Fruit fly (Drosophila melanogaster) whole organism, larva: Measurements from ENCODE around the gene Doc2.

Experiments used
- noc ChIP-seq: fragments of 200-800 bp; sonication (Bioruptor generic); optimal IDR thresholded peaks from 3 replicates; lab custom pipeline; 2019; ENCODE audit warnings: missing biosample characterization, mild to moderate bottlenecking, missing genetic modification characterization, moderate library complexity

Gene Doc2

dm6 chr3L:9051830-9052259, 32.8 kb upstream of the Doc2 start:
- no peak for TF ChIP-seq noc (tag; lab: Kevin White, UChicago)

DNA sequence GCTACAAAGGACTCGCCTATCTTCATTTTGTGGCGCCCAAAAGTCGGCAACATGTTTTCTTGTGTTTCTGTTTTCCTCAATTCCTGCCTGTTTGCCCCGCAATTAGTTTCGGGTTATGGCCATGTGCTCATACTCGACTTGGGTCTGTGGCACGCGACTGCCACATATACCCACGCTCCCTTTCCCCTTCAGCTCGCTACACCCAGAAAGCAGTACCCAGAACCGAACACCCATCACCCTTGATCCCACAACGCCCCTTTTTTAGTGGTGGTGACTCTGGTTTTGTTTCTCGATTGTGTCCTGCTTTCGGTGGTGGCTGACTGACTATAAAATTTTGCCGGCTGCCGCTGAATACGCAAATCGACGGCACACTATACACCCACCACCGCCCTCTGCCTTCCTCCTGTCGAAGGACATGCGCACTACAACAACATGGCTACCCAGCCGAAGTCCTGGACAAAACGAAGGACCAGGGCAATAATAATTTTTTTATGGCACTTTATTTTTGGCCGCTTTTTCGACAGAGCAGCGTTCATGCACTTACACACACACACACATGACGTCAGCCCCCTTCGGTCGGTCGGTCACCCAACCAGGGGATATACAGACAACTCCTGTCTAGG, 31.5 kb upstream of the Doc2 start:
- no peak for TF ChIP-seq noc (tag; lab: Kevin White, UChicago)

DNA sequence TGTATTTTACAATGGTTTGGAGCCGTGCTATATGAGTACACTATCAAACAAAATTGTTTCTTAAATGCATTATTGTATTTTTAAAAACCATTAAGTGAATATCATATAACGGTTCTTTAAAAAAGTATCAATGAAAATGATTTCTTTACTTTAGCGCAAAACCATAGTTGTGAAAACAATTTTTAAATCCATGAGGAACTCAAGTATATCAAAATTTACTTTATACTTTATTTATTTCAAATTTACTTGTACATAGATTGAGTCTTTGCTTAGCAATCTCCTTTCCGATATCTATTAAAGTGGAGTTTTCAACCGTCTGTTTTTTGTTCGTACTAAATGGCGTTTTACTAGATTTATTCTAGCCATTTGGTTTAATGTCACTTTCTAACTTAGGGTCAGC, 28.0 kb upstream of the Doc2 start, which contains the start of gene Argk2:
Gene Argk2 (plus strand): TSS at position 378 of the 400 bp plus-strand sequence.
- no peak for TF ChIP-seq noc (tag; lab: Kevin White, UChicago)

DNA sequence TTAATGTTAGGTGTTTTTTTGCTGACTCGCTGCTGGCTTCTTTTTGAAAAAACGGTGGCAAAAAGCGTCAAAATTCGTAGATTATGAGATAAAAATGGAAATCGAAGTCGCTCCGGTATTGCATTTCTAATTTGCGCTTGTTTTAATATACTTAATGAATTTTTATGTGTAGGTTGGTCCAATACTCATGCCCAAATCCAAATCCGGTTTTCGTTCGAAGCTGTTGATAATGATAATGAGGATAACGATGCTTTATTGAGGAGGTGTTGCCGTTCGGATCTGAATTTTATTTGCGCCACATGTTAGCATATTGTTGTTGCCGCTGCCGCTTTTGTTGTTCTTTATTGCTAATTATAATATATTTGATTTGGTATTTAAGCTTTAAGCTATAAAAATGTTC, 27.2 kb upstream of the Doc2 start:
- TF ChIP-seq noc (tag; lab: Kevin White, UChicago), result peak; percentile 46

- TF ChIP-seq noc (tag; lab: Kevin White, UChicago), result peak; percentile 11
Observed at dm6 chr3L:9045318-9045717, 26.3 kb upstream of the Doc2 start.

DNA sequence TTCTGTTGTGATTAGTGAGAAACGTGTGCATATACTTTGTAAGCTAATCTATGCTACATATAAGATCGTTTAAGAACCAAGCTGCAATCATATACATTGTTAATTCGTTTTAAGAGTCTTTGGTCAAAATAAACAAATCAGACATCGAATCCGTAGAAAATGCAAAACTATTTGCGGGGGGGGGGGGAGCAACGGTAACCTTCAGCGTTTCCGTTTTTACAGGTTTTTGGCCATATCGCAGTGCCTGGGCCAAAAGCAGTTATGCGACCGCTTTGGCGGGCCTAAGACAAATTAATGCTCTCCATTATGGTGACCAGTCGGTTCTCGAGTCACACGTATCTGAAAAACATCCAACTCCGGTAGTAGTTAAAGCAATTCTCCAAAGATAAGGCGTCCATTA, 25.9 kb upstream of the Doc2 start:
- TF ChIP-seq noc (tag; lab: Kevin White, UChicago), result no peak

DNA sequence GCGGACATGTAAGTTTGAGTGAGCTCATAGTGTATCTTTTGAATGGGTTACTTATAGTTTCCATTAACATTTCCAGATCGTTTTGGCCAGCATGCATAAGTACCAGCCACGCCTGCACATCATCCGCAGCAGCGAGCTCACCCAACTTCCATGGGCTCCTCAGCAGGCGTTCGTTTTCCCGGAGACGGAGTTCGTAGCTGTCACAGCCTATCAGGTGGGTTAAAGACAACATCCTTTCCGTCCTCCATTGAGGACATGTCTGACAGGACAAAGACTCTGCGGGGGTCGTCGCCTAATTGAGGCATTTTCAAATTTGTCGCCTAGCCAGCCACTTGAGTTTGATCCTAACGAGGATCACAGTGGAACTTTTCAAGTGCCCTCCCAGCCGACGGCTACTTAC, 24.6 kb upstream of the Doc2 start:
- no peak for TF ChIP-seq noc (tag; lab: Kevin White, UChicago)

DNA sequence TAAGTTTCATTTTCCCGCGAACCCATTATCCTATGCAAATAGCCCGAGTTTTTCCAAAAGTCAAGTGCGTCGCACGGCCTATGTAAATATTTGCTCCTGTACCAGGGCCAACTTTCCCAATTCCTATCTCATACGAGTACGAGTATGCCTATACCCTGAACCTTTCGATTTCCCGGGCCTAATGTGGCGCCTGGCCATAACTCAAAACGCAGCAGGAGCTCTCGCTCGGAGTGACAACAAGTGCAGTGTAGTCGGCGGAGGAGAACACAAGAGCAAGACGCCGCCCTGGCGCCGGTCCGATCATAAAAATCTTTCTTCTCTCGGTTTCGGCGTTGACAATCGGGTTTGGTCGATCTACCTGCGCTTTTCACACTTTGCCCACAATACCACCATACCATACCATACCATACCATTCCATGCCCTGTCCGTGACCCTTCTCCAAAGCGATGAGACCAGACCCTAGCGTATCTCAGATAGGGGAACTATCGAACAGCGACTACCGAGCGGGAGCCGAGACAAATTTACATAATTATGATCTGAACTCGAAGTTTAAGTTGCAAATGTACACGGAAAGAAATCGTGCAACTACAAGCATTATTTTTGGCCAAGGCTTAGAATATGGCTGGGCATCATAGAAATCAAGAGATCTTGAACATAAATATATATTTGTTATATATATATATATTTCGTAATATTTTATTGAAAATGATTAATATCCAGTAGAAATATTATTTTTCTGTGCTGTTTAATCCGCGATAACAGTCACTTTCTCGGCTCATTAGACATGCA, 23.3 kb upstream of the Doc2 start:
- no peak for TF ChIP-seq noc (tag; lab: Kevin White, UChicago)

dm6 chr3L:9041042-9041477, 22.0 kb upstream of the Doc2 start, which contains the start of gene Doc1:
Doc1 (plus strand) TSS chr3L:9041375.
- TF ChIP-seq noc (tag; lab: Kevin White, UChicago), result no peak

DNA sequence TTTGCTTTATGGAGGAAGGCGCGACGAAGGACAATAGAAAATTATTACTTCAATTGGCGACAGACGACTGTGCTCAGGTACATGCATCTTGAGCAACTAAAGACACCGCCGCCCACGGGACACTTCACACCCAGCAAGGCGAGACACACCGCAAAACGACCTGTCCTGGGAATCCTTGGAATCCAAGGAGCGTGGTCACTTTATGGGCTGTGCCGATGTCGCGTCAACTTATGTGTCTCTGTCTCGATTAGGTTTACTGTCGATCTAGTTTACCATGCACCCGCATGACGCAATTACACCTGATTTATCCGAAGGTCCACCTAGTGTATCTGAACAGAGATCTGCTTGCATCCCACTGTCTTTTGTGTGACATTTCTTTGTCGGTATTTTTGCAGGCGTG, 20.1 kb upstream of the Doc2 start:
- TF ChIP-seq noc (tag; lab: Kevin White, UChicago), result no peak

DNA sequence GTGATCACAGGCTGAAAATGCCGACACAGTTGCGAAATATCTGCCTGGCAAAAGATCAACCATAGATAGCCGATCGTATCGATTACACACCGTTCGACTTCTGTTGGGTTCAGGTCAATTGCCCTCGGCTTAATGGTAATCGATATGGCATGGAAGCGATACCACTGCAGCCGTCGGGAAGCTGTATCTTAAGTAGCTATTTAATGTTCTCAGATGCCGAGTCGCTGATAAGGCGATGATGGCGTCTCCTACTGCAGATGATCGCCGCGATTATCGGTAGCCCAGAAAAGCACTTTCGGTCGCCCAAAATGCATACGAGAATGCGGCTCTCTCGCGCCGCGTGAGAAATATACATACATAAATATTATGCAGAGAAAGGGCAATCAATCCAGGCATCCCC, 18.6 kb upstream of the Doc2 start:
- TF ChIP-seq noc (tag; lab: Kevin White, UChicago), result no peak

DNA sequence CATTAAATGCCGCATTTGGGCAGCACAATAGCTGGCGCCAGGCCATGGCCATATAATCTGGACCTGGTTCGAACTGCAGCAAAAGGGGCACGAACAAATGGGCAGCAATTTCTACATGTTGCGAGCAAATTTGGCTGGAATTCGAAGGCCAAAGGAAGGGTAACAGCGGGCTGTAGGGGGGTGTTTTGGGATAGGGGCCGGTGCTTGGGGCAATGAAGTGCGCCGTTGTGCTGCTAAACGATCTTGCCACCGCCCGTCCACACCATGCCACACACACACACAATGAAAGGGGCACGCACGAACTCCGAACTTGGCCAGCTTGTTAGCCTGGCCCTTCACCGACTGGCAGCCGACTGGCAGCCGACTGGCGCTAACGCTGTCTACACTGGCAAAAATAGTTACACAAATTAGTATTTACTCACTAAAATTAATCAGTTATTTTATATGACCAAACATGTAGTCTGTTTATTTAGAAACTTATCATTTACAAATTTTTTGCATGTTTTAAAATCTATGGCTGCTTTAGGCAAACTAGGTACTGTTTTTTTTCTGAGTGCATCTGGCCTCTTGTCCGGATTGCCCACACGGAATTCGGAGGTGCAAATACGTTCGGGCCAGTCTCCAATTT, 15.1 kb upstream of the Doc2 start:
- TF ChIP-seq noc (tag; lab: Kevin White, UChicago), result no peak

DNA sequence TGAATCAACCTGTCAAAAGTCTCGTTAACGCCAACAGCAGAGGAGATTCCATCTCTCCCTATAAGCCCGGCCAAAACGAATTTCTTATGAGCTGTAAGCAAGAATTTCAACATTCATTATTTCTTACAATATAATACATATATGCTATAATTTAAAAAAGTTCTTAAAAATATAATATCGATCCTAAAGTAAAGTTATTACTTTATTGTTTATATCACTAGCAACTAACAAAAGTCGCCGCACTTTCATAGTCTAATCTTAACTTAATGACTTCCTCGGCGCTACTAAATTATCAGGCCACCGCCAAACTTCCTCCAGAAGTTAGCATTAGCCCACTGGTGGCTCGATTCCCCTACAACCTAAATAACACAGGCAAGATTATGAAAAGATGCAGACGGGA, 14.5 kb upstream of the Doc2 start:
- no peak for TF ChIP-seq noc (tag; lab: Kevin White, UChicago)

DNA sequence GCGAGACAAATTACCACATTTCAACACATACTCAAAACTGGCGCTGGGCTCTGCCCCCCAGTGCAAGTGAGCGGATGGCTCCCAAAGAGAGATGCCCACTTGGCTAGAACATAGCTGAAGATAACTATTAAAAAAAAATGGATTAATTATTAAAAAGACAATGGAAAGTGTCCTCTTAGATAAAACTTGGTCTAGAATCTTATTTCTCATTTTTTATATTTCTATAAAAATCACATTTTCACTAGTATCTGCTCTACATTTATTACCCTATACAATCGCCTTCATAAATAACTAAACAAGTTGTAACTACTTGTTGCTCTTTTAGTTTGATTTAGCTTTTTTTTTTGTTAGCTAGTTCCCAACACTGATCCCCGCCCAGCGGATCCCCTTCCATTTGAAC, 13.8 kb upstream of the Doc2 start:
- TF ChIP-seq noc (tag; lab: Kevin White, UChicago), result no peak

dm6 chr3L:9029183-9029789, 10.2 kb upstream of the Doc2 start:
- no peak for TF ChIP-seq noc (tag; lab: Kevin White, UChicago)

DNA sequence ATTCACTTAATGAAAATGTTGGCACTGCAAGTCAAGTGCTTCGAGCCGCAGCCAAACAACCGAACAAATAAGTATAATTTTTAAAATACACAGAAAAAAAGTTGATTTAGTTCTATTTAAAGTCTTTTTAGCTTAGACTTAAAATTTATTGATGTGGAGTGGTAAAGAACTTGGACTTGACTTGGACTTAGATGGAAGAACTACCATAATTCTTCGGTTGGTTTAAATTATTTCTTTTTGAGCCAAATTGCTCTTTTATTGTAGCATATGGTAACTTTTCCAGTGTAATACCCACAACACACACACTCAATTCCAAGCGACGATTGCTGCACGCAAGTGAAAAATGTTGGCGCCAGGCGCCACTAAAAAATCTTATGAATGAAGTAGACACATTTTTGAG, 9.0 kb upstream of the Doc2 start:
- no peak for TF ChIP-seq noc (tag; lab: Kevin White, UChicago)
